Worm (Caenorhabditis elegans): Measurements from ENCODE around the gene madf-4.
"Not testable (repeated sequence)": the region's sequence is repeated elsewhere in the genome, so short reads cannot be mapped to it uniquely, and the experiment has no call there.

DNA sequence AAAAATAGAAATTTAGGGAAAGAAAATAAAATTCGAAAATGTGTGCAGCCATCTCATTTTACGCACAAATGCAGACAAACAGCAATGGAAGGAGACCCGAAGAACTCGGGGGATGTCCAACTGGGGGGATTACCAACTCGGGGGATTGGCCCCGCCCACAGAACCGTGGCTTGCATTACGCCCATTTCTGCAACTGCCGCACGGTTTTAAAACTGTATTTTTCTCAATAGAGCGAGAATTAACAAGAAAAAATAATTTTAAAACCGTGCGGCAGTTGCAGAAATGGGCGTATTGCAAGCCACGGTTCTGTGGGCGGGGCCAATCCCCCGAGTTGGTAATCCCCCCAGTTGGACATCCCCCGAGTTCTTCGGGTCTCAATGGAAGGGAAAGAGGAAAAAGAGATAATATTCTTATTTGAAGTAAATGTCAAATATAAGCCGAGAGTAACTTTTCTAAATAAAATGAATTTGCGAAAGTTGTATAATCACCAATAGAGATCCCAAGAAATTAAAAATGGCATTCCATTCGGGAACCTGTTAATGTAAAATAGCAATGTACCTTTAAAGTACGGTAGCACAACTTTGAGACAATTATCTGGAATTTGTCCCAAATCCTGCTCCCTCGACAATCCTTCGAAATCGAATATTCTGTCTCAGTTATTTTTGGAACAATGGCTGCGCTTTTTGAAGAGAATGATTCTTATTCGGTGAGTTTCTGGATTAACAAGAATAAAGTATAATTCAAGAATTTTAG lies 18.6 kb upstream of the madf-4 start, which contains the start of the genes ruvb-1 and tofu-1:
- TF ChIP-seq ztf-29 (GFP tag; IDR thresholded peaks at IDR 0.05); cog-1 (tag; optimal IDR thresholded peaks at IDR 0.05); T22C8.4 (GFP tag; IDR thresholded peaks at IDR 0.05); med-1 (GFP tag; optimal IDR thresholded peaks at IDR 0.05; ENCODE audit: insufficient read depth); tab-1 (GFP tag; IDR thresholded peaks at IDR 0.05): not testable (repeated sequence)
- peak; percentile 76 for TF ChIP-seq flt-1 (GFP tag; IDR thresholded peaks at IDR 0.05)
- 0 out of 2 replicates have a peak, but pooled peaks have one; percentile 23 for TF ChIP-seq klf-2 (GFP tag; conservative IDR thresholded peaks at IDR 0.05)
- peak; percentile 68; the same call in 1 of the 2 replicates for TF ChIP-seq ztf-23 (GFP tag; IDR thresholded peaks at IDR 0.05)

All from whole organism, midembryonic.